Fruit fly (Drosophila melanogaster): ENCODE results near the gene CG3604.

The CG3604 gene

DNA sequence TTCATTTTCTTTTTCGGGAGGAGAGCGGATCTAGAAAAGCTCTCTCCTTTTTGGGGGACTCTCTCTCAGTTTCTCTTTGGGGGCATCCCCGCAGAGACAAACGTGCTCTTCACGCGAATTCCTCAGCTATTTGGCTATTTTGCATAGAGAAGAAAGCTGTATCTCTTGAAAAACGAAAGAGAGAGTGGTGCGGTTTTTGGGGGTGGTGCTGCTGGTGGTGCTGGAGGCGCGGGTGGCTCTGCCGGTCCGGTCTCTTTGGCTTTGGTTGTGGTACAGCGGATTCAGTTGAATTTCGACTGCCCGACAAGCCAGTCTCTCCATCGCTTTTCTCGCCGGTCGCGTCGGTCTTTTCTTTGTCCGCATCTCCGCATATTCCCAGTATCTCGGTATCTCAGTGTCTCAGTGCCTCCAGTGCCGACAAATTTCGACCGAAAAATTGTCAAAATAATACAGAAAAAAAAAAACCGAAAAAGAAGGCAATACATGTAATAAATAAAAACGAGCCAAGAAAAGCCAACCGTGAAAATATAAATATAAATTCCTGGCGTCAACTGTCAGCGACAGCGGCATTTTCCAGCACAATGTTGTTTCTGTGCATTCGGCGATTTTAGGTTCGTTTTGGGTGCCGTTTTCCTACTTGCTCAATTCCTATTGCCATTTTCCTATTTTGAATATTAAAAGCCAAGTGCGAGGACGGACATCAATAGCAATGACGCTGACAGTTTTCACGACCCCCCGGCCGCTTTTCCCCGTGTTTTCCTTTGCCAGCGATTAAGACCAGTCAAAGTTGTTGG lies 32.7 kb upstream of the CG3604 start, which contains the start of gene CG10019:
CG10019 (plus strand) TSS at position 285 of the 794 bp plus-strand sequence.
- no peak for TF ChIP-seq CG11294 (GFP tag; IDR thresholded peaks at IDR 0.05)
- TF ChIP-seq eg (GFP tag; IDR thresholded peaks at IDR 0.05), result peak; percentile 56; the same call in 1 of the 3 replicates
- peak; percentile 25 for TF ChIP-seq CG16779 (tag; optimal IDR thresholded peaks at IDR 0.05)
- TF ChIP-seq CG11902 (GFP tag; optimal IDR thresholded peaks at IDR 0.05), result no peak
- TF ChIP-seq CG10631 (GFP tag; optimal IDR thresholded peaks at IDR 0.05), result no peak
- TF ChIP-seq CG6276 (GFP tag; optimal IDR thresholded peaks at IDR 0.05), result peak; percentile 44
- TF ChIP-seq CG15336 (GFP tag; IDR thresholded peaks at IDR 0.05), result peak; percentile 31; the same call in 1 of the 2 replicates
- TF ChIP-seq CG1621 (tag; optimal IDR thresholded peaks at IDR 0.05), result no peak
- TF ChIP-seq svp (GFP tag), result no peak
- TF ChIP-seq Smox (GFP tag; optimal IDR thresholded peaks at IDR 0.05), result no peak
- TF ChIP-seq CG8119 (GFP tag; IDR thresholded peaks at IDR 0.05), result 0 out of 3 replicates have a peak, but pooled peaks have one; percentile 27
- TF ChIP-seq CG34406 (GFP tag; optimal IDR thresholded peaks at IDR 0.05), result no peak
- no peak for TF ChIP-seq CG11762 (GFP tag; optimal IDR thresholded peaks at IDR 0.05; ENCODE audit: insufficient read depth)
- TF ChIP-seq topi (GFP tag; optimal IDR thresholded peaks at IDR 0.05), result no peak

DNA sequence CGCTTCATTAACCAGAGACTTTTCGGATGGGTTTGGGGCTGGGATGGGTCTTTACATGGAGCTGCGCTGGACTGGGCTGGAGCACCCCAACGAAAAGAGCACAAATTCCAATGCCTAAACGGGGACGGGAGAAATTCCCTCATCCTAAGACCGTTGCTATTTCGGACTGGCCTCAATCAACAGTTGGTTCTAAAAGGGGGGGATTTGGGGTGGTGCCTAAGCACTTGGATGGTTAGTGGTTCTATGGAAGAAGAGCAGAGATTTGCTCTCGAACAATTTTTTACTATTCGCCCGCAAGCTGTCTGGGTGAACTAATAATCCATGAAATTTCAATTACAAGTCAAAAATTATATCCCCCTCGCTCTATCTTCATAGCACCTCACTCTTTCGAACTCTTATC lies 32.0 kb upstream of the CG3604 start:
- TF ChIP-seq ss (GFP tag; optimal IDR thresholded peaks at IDR 0.05) (no peak), CG16779 (tag; optimal IDR thresholded peaks at IDR 0.05) (no peak), CG8319 (GFP tag; optimal IDR thresholded peaks at IDR 0.05) (no peak), cyc (GFP tag; optimal IDR thresholded peaks at IDR 0.05) (no peak), eg (GFP tag; IDR thresholded peaks at IDR 0.05) (no peak), CG32006 (GFP tag; optimal IDR thresholded peaks at IDR 0.05) (no peak), Sox14 (GFP tag; optimal IDR thresholded peaks at IDR 0.05) (no peak), CG1621 (tag; optimal IDR thresholded peaks at IDR 0.05) (no peak), Sox102F (GFP tag; optimal IDR thresholded peaks at IDR 0.05) (no peak), acj6 (GFP tag; optimal IDR thresholded peaks at IDR 0.05) (no peak), CG4318 (GFP tag; optimal IDR thresholded peaks at IDR 0.05) (no peak), spab (GFP tag; optimal IDR thresholded peaks at IDR 0.05) (no peak), CG11294 (GFP tag; IDR thresholded peaks at IDR 0.05) (no peak), Eip93F (GFP tag; optimal IDR thresholded peaks at IDR 0.05) (no peak), dac (GFP tag; optimal IDR thresholded peaks at IDR 0.05) (no peak), Met (GFP tag; optimal IDR thresholded peaks at IDR 0.05) (no peak), Ets21C (GFP tag; optimal IDR thresholded peaks at IDR 0.05) (no peak), Ets96B (tag; optimal IDR thresholded peaks at IDR 0.05) (no peak), topi (GFP tag; optimal IDR thresholded peaks at IDR 0.05) (no peak), CG6808 (GFP tag; optimal IDR thresholded peaks at IDR 0.05) (no peak)

DNA sequence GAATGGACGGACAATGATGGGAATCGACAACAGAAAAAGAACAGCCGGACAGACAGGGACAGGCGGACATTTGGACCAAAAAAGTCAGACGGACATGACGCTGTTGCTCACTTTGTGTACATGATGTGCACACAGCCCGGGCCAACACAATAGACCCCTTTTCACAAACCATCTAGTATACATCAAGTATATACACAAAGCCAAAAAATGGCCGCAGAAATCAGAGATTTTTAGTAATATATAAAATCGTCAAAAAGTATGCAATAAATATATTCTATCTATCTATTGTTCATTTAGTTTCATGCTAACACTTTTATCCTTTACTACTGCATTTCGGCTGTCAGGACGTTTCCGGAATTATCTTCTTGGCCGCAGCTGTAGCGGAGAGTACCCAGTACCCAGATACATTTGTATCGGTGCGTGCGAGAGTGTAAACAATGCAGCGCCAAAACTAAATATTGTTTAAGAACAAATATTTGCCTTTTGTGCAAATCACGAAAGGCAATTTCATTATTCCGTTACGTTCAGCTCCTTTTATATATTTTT lies 21.8 kb upstream of the CG3604 start:
- TF ChIP-seq Eip75B (GFP tag; optimal IDR thresholded peaks at IDR 0.05) (peak; percentile 16), CG3919 (GFP tag; optimal IDR thresholded peaks at IDR 0.05) (no peak), Smox (GFP tag; optimal IDR thresholded peaks at IDR 0.05) (peak; percentile 26), CG7368 (GFP tag; optimal IDR thresholded peaks at IDR 0.05) (peak; percentile 27), OdsH (GFP tag; optimal IDR thresholded peaks at IDR 0.05) (peak; percentile 40), CG10669 (GFP tag; optimal IDR thresholded peaks at IDR 0.05) (peak; percentile 25), Hr4 (GFP tag; optimal IDR thresholded peaks at IDR 0.05) (peak; percentile 28), svp (GFP tag) (peak; percentile 67), achi (GFP tag; optimal IDR thresholded peaks at IDR 0.05) (peak; percentile 33), CG10631 (GFP tag; optimal IDR thresholded peaks at IDR 0.05) (peak; percentile 32), Sox14 (GFP tag; optimal IDR thresholded peaks at IDR 0.05) (peak; percentile 26), Hr39 (GFP tag; optimal IDR thresholded peaks at IDR 0.05) (peak; percentile 14), CG31627 (GFP tag; optimal IDR thresholded peaks at IDR 0.05) (no peak), CG9139 (GFP tag; optimal IDR thresholded peaks at IDR 0.05) (peak; percentile 40), cyc (GFP tag; optimal IDR thresholded peaks at IDR 0.05) (peak; percentile 14), spab (GFP tag; optimal IDR thresholded peaks at IDR 0.05) (peak; percentile 33), CG6854 (GFP tag; optimal IDR thresholded peaks at IDR 0.05) (no peak), eg (GFP tag; IDR thresholded peaks at IDR 0.05) (no peak), fd59A (GFP tag; optimal IDR thresholded peaks at IDR 0.05) (peak; percentile 45), pdm3 (GFP tag; optimal IDR thresholded peaks at IDR 0.05) (peak; percentile 50), lz (GFP tag; optimal IDR thresholded peaks at IDR 0.05) (peak; percentile 1), CG11902 (GFP tag; optimal IDR thresholded peaks at IDR 0.05) (no peak), Eip78C (GFP tag) (peak; percentile 88), CG34406 (GFP tag; optimal IDR thresholded peaks at IDR 0.05) (peak; percentile 42), CG6792 (GFP tag; optimal IDR thresholded peaks at IDR 0.05) (peak; percentile 22), salr (GFP tag; optimal IDR thresholded peaks at IDR 0.05) (peak in 1 of 2 experiments; percentile 40)
